Worm (Caenorhabditis elegans) whole organism, L3 larva: Measurements from ENCODE around the gene ivd-1.

Experiments
- aly-2 ChIP-seq: fragments of 150-350 bp; optimal IDR thresholded peaks from 2 replicates; lab custom pipeline; 2014; ENCODE audit warnings: missing biosample characterization, missing genetic modification characterization
- ama-1 ChIP-seq: fragments of 150-350 bp; optimal IDR thresholded peaks from 2 replicates; lab custom pipeline; 2018
- elt-3 ChIP-seq, 3 experiments: fragments of 150-350 bp in 1 of 3; sonication (generic microtip) in 2 of 3; optimal IDR thresholded peaks; 2 replicates in 2 of 3; 4 replicates in 1 of 3; lab custom pipeline; 2014 to 2017; ENCODE audit warnings: missing biosample characterization in 3 of 3, missing genetic modification characterization in 3 of 3
- jun-1 ChIP-seq: fragments of 150-350 bp; optimal IDR thresholded peaks from 2 replicates; lab custom pipeline; 2014; ENCODE audit warnings: missing biosample characterization, missing genetic modification reagents, missing genetic modification characterization
- nhr-11 ChIP-seq: fragments of 150-350 bp; optimal IDR thresholded peaks from 2 replicates; lab custom pipeline; 2014; ENCODE audit warnings: missing biosample characterization, missing genetic modification characterization
- nhr-12 ChIP-seq: fragments of 150-350 bp; optimal IDR thresholded peaks from 2 replicates; lab custom pipeline; 2014; ENCODE audit warnings: missing biosample characterization, missing genetic modification characterization
- nhr-237 ChIP-seq: fragments of 150-350 bp; optimal IDR thresholded peaks from 2 replicates; lab custom pipeline; 2014; ENCODE audit warnings: missing biosample characterization, missing genetic modification characterization
- nhr-77 ChIP-seq: fragments of 150-350 bp; optimal IDR thresholded peaks from 2 replicates; lab custom pipeline; 2014; ENCODE audit warnings: missing biosample characterization, missing genetic modification characterization
- pha-4 ChIP-seq: fragments of 150-350 bp; optimal IDR thresholded peaks from 2 replicates; lab custom pipeline; 2014; ENCODE audit warnings: missing biosample characterization, missing genetic modification reagents, missing genetic modification characterization
- sea-2 ChIP-seq: fragments of 150-350 bp; sonication (generic microtip); optimal IDR thresholded peaks from 4 replicates; lab custom pipeline; 2014; ENCODE audit warnings: missing biosample characterization, missing genetic modification reagents, missing genetic modification characterization
- tbx-2 ChIP-seq: sonication (generic microtip); optimal IDR thresholded peaks from 2 replicates; lab custom pipeline; 2016; ENCODE audit warnings: mild to moderate bottlenecking, missing genetic modification characterization, missing compliant biosample characterization
- ztf-11 ChIP-seq: fragments of 150-350 bp; optimal IDR thresholded peaks from 2 replicates; lab custom pipeline; 2014; ENCODE audit warnings: missing biosample characterization, missing genetic modification characterization

ce11 chrIV:5108971-5109370 lies 20.3 kb upstream of the ivd-1 start:
- TF ChIP-seq jun-1 (tag; lab: Kevin White, UChicago) (no peak), tbx-2 (tag; lab: Kevin White, UChicago) (no peak), sea-2 (GFP tag; lab: Kevin White, UChicago) (no peak), nhr-237 (no peak), nhr-77 (tag; lab: Kevin White, UChicago) (no peak), ama-1 (lab: Kevin White, UChicago) (no peak), nhr-12 (tag; lab: Kevin White, UChicago) (no peak), ztf-11 (no peak), aly-2 (tag; lab: Kevin White, UChicago) (no peak), pha-4 (tag; lab: Kevin White, UChicago) (no peak), nhr-11 (no peak), elt-3 (tag; optimal IDR thresholded peaks at IDR 0.05; lab: Kevin White, UChicago) (no peak)
